Fruit fly (Drosophila melanogaster) whole organism, adult: ENCODE measurements around the gene CG34375.

Source experiments
- CG11617 ChIP-seq: fragments of 200-800 bp; sonication (Bioruptor generic); optimal IDR thresholded peaks from 2 replicates; lab custom pipeline; 2017; ENCODE audit warnings: mild to moderate bottlenecking, missing biosample characterization, missing genetic modification reagents, missing genetic modification characterization
- CG12768 ChIP-seq: fragments of 200-800 bp; sonication (Bioruptor generic); optimal IDR thresholded peaks from 2 replicates; lab custom pipeline; 2017; ENCODE audit warnings: missing biosample characterization, missing genetic modification characterization, mild to moderate bottlenecking, moderate library complexity, missing genetic modification reagents
- CG1620 ChIP-seq: fragments of 200-800 bp; sonication (Bioruptor generic); optimal IDR thresholded peaks from 2 replicates; lab custom pipeline; 2016; ENCODE audit warnings: missing biosample characterization, missing genetic modification characterization
- CG7045 ChIP-seq: fragments of 200-800 bp; sonication (Bioruptor generic); optimal IDR thresholded peaks from 2 replicates; lab custom pipeline; 2017; ENCODE audit warnings: missing biosample characterization, mild to moderate bottlenecking, missing genetic modification characterization
- Clk ChIP-seq: fragments of 200-800 bp; sonication (Bioruptor generic); optimal IDR thresholded peaks from 2 replicates; lab custom pipeline; 2017; ENCODE audit warnings: missing biosample characterization, missing genetic modification characterization
- cic ChIP-seq: fragments of 200-800 bp; sonication (Bioruptor generic); optimal IDR thresholded peaks from 2 replicates; lab custom pipeline; 2017; ENCODE audit warnings: missing biosample characterization, mild to moderate bottlenecking, missing genetic modification characterization, moderate library complexity
- kay ChIP-seq: fragments of 200-800 bp; sonication (Bioruptor generic); peaks from one replicate; lab custom pipeline; 2016; ENCODE audit warnings: missing biosample characterization, missing genetic modification characterization, borderline replicate concordance
- toe ChIP-seq: fragments of 200-800 bp; sonication (Bioruptor generic); optimal IDR thresholded peaks from 2 replicates; lab custom pipeline; 2016; ENCODE audit warnings: missing biosample characterization, missing genetic modification characterization

- TF ChIP-seq CG7045 (no peak), CG12768 (GFP tag; lab: Kevin White, UChicago) (no peak), CG11617 (GFP tag; lab: Kevin White, UChicago) (no peak), toe (no peak), cic (GFP tag; lab: Kevin White, UChicago) (no peak), CG1620 (no peak), kay (GFP tag; lab: Kevin White, UChicago) (no peak), Clk (no peak)
Observed at dm6 chr3R:23051639-23052125, 41.3 kb upstream of the CG34375 start, which contains the start of gene Gr94a.
